Worm (Caenorhabditis elegans) whole organism, early embryonic: ENCODE data around the gene K01D12.1.

Experiments
- B0310.2 ChIP-seq: sonication (generic microtip); optimal IDR thresholded peaks from 2 replicates; lab custom pipeline; 2016; ENCODE audit warnings: mild to moderate bottlenecking, missing genetic modification characterization, missing compliant biosample characterization
- F13C5.2 ChIP-seq: sonication (generic microtip); optimal IDR thresholded peaks from 2 replicates; lab custom pipeline; 2017; ENCODE audit warnings: mild to moderate bottlenecking, missing genetic modification characterization, inconsistent platforms, missing compliant biosample characterization
- aly-1 ChIP-seq: sonication (generic microtip); optimal IDR thresholded peaks from 2 replicates; lab custom pipeline; 2016; ENCODE audit warnings: missing genetic modification characterization, missing compliant biosample characterization
- ama-1 ChIP-seq: fragments of 150-350 bp; optimal IDR thresholded peaks from 2 replicates; lab custom pipeline; 2014
- ceh-13 ChIP-seq: fragments of 200-800 bp; sonication (Bioruptor generic); optimal IDR thresholded peaks from 2 replicates; lab custom pipeline; 2018; ENCODE audit warnings: mild to moderate bottlenecking, missing genetic modification characterization, missing compliant biosample characterization
- ceh-36 ChIP-seq: sonication (generic microtip); optimal IDR thresholded peaks from 2 replicates; lab custom pipeline; 2016; ENCODE audit warnings: missing genetic modification characterization, inconsistent platforms, missing compliant biosample characterization
- ets-7 ChIP-seq: sonication (generic microtip); optimal IDR thresholded peaks from 2 replicates; lab custom pipeline; 2016; ENCODE audit warnings: missing genotype, missing genetic modification characterization, missing compliant biosample characterization
- flt-1 ChIP-seq: fragments of 200-800 bp; sonication (Bioruptor generic); IDR thresholded peaks from 2 replicates; pipeline ENCODE4 v1.3.6; 2022; ENCODE audit warnings: missing genetic modification characterization, missing compliant biosample characterization
- hmbx-1 ChIP-seq: sonication (generic microtip); optimal IDR thresholded peaks from 2 replicates; lab custom pipeline; 2016; ENCODE audit warnings: mild to moderate bottlenecking, missing genetic modification characterization, missing compliant biosample characterization
- hmg-4 ChIP-seq: fragments of 200-800 bp; sonication (Bioruptor generic); optimal IDR thresholded peaks from 2 replicates; lab custom pipeline; 2018; ENCODE audit warnings: mild to moderate bottlenecking, missing genetic modification characterization, missing compliant biosample characterization
- hnd-1 ChIP-seq: sonication (generic microtip); optimal IDR thresholded peaks from 2 replicates; lab custom pipeline; 2016; ENCODE audit warnings: missing genetic modification characterization, missing compliant biosample characterization
- pes-1 ChIP-seq: fragments of 200-800 bp; sonication (Bioruptor generic); IDR thresholded peaks from 2 replicates; pipeline ENCODE4 v1.3.6; 2022; ENCODE audit warnings: missing genetic modification reagents, missing genetic modification characterization, missing compliant biosample characterization
- scrt-1 ChIP-seq: fragments of 200-800 bp; sonication (Bioruptor generic); IDR thresholded peaks from 2 replicates; pipeline ENCODE4 v1.3.6; 2022; ENCODE audit warnings: missing genetic modification characterization, missing compliant biosample characterization
- sea-1 ChIP-seq: fragments of 200-800 bp; sonication (Bioruptor generic); conservative IDR thresholded peaks from 2 replicates; pipeline ENCODE4 v1.3.6; 2022; ENCODE audit warnings: missing genetic modification characterization, missing compliant biosample characterization
- tbx-11 ChIP-seq: fragments of 200-800 bp; sonication (Bioruptor generic); IDR thresholded peaks from 2 replicates; pipeline ENCODE4 v1.3.6; 2022; ENCODE audit warnings: missing genetic modification characterization, missing compliant biosample characterization
- tbx-37 ChIP-seq: fragments of 200-800 bp; sonication (Bioruptor generic); conservative IDR thresholded peaks from 2 replicates; pipeline ENCODE4 v1.3.6; 2022; ENCODE audit warnings: missing genetic modification reagents, missing genetic modification characterization, missing compliant biosample characterization
- tra-4 ChIP-seq: sonication (generic microtip); optimal IDR thresholded peaks from 2 replicates; lab custom pipeline; 2017; ENCODE audit warnings: missing genetic modification characterization, missing compliant biosample characterization

The K01D12.1 gene

ce11 chrV:12408996-12409395 lies 31.6 kb downstream of the K01D12.1 start:
- TF ChIP-seq hnd-1 (tag; lab: Kevin White, UChicago) (no peak), sea-1 (GFP tag; lab: Robert Waterston, UW) (no peak), pes-1 (GFP tag; lab: Robert Waterston, UW) (no peak), tra-4 (tag; lab: Kevin White, UChicago) (no peak), ama-1 (lab: Kevin White, UChicago) (no peak), scrt-1 (GFP tag; lab: Robert Waterston, UW) (no peak), flt-1 (GFP tag; lab: Robert Waterston, UW) (no peak)

- TF ChIP-seq ama-1 (lab: Kevin White, UChicago) (no peak), tra-4 (tag; lab: Kevin White, UChicago) (no peak), tbx-37 (no peak), flt-1 (GFP tag; lab: Robert Waterston, UW) (no peak), hnd-1 (tag; lab: Kevin White, UChicago) (no peak), F13C5.2 (tag; lab: Kevin White, UChicago) (no peak), tbx-11 (GFP tag; lab: Robert Waterston, UW) (no peak), aly-1 (tag; lab: Kevin White, UChicago) (no peak), hmbx-1 (no peak), B0310.2 (no peak)
These were observed 33.2 kb downstream of the K01D12.1 start, which contains the start of gene hrg-2 for ce11 chrV:12410416-12411001. Gene hrg-2 (minus strand): TSS chrV:12410513.

ce11 chrV:12411909-12412308 lies 34.6 kb downstream of the K01D12.1 start, which contains the start of gene cdr-7:
Gene cdr-7 (minus strand): TSS chrV:12412113.
- TF ChIP-seq ceh-13 (no peak), F13C5.2 (tag; lab: Kevin White, UChicago) (no peak), pes-1 (GFP tag; lab: Robert Waterston, UW) (no peak), tbx-37 (no peak), flt-1 (GFP tag; lab: Robert Waterston, UW) (no peak), ets-7 (tag; lab: Kevin White, UChicago) (no peak), tra-4 (tag; lab: Kevin White, UChicago) (no peak), hmbx-1 (no peak), aly-1 (tag; lab: Kevin White, UChicago) (no peak), hmg-4 (no peak), scrt-1 (GFP tag; lab: Robert Waterston, UW) (no peak)

ce11 chrV:12412321-12412720 lies 35.0 kb downstream of the K01D12.1 start:
- no peak for TF ChIP-seq pes-1 (GFP tag; lab: Robert Waterston, UW)
- TF ChIP-seq tbx-37, result no peak
- TF ChIP-seq F13C5.2 (tag; lab: Kevin White, UChicago), result no peak
- TF ChIP-seq ceh-13, result no peak
- TF ChIP-seq ama-1 (lab: Kevin White, UChicago), result no peak
- TF ChIP-seq tbx-11 (GFP tag; lab: Robert Waterston, UW), result no peak
- no peak for TF ChIP-seq ets-7 (tag; lab: Kevin White, UChicago)
- no peak for TF ChIP-seq hnd-1 (tag; lab: Kevin White, UChicago)
- TF ChIP-seq ceh-36 (tag; lab: Kevin White, UChicago), result no peak
- no peak for TF ChIP-seq hmg-4
- TF ChIP-seq B0310.2, result no peak
- TF ChIP-seq tra-4 (tag; lab: Kevin White, UChicago), result no peak
- TF ChIP-seq aly-1 (tag; lab: Kevin White, UChicago), result no peak
- no peak for TF ChIP-seq sea-1 (GFP tag; lab: Robert Waterston, UW)
- TF ChIP-seq hmbx-1, result no peak
- TF ChIP-seq scrt-1 (GFP tag; lab: Robert Waterston, UW), result no peak
- no peak for TF ChIP-seq flt-1 (GFP tag; lab: Robert Waterston, UW)

ce11 chrV:12413651-12414114 lies 36.3 kb downstream of the K01D12.1 start, which contains the start of gene cdr-6:
Gene cdr-6 (minus strand): TSS chrV:12413701.
- TF ChIP-seq ama-1 (lab: Kevin White, UChicago) (no peak), scrt-1 (GFP tag; lab: Robert Waterston, UW) (no peak), hmg-4 (no peak), ets-7 (tag; lab: Kevin White, UChicago) (no peak), ceh-36 (tag; lab: Kevin White, UChicago) (no peak), tbx-11 (GFP tag; lab: Robert Waterston, UW) (no peak), pes-1 (GFP tag; lab: Robert Waterston, UW) (no peak), aly-1 (tag; lab: Kevin White, UChicago) (no peak), B0310.2 (no peak), hmbx-1 (no peak), F13C5.2 (tag; lab: Kevin White, UChicago) (no peak), hnd-1 (tag; lab: Kevin White, UChicago) (no peak), ceh-13 (no peak), tbx-37 (no peak), sea-1 (GFP tag; lab: Robert Waterston, UW) (no peak), flt-1 (GFP tag; lab: Robert Waterston, UW) (no peak), tra-4 (tag; lab: Kevin White, UChicago) (no peak)

- no peak for TF ChIP-seq B0310.2
These were observed 37.0 kb downstream of the K01D12.1 start for ce11 chrV:12414362-12414761.

ce11 chrV:12415656-12416055 lies 38.3 kb downstream of the K01D12.1 start, which contains the start of gene cdr-2:
Gene cdr-2 (minus strand): TSS chrV:12415709.
- TF ChIP-seq scrt-1 (GFP tag; lab: Robert Waterston, UW), result no peak
- TF ChIP-seq flt-1 (GFP tag; lab: Robert Waterston, UW), result no peak
- TF ChIP-seq tbx-11 (GFP tag; lab: Robert Waterston, UW), result no peak
- TF ChIP-seq ama-1 (lab: Kevin White, UChicago), result no peak
- no peak for TF ChIP-seq F13C5.2 (tag; lab: Kevin White, UChicago)
- no peak for TF ChIP-seq hmbx-1
- TF ChIP-seq ceh-13, result no peak
- no peak for TF ChIP-seq ets-7 (tag; lab: Kevin White, UChicago)
- no peak for TF ChIP-seq hnd-1 (tag; lab: Kevin White, UChicago)
- TF ChIP-seq hmg-4, result no peak
- no peak for TF ChIP-seq ceh-36 (tag; lab: Kevin White, UChicago)
- no peak for TF ChIP-seq aly-1 (tag; lab: Kevin White, UChicago)
- TF ChIP-seq tra-4 (tag; lab: Kevin White, UChicago), result no peak
- no peak for TF ChIP-seq sea-1 (GFP tag; lab: Robert Waterston, UW)
- no peak for TF ChIP-seq pes-1 (GFP tag; lab: Robert Waterston, UW)
- no peak for TF ChIP-seq tbx-37
- no peak for TF ChIP-seq B0310.2
